Worm (Caenorhabditis elegans) whole organism, L4/young adult: ENCODE data around the gene spsb-1.

Experiments used
- W03F9.2 ChIP-seq: fragments of 150-350 bp; optimal IDR thresholded peaks from 2 replicates; lab custom pipeline; 2014; ENCODE audit warnings: missing biosample characterization, missing genetic modification characterization
- dao-5 ChIP-seq: sonication (generic microtip); optimal IDR thresholded peaks from 2 replicates; lab custom pipeline; 2016; ENCODE audit warnings: missing genotype, missing genetic modification characterization, moderate library complexity, missing compliant biosample characterization

ce11 chrII:15228005-15228404, 31.5 kb downstream of the spsb-1 start:
- TF ChIP-seq dao-5 (tag; lab: Kevin White, UChicago) (no peak), W03F9.2 (no peak)
